Worm (Caenorhabditis elegans) whole organism, late embryonic: ENCODE measurements around the gene srx-41.

ENCODE experiments used
- K02D7.2 ChIP-seq: sonication (generic microtip); optimal IDR thresholded peaks from 2 replicates; lab custom pipeline; 2017; ENCODE audit warnings: mild to moderate bottlenecking, missing genetic modification characterization, missing compliant biosample characterization
- elt-4 ChIP-seq: sonication (generic microtip); optimal IDR thresholded peaks from 2 replicates; lab custom pipeline; 2016; ENCODE audit warnings: missing genetic modification characterization, missing compliant biosample characterization
- hlh-15 ChIP-seq: sonication (generic microtip); optimal IDR thresholded peaks from 2 replicates; lab custom pipeline; 2016; ENCODE audit warnings: missing genetic modification characterization, missing compliant biosample characterization
- hlh-30 ChIP-seq: sonication (generic microtip); optimal IDR thresholded peaks from 2 replicates; lab custom pipeline; 2017; ENCODE audit warnings: antibody characterized with exemption, missing genetic modification characterization, missing compliant biosample characterization; ENCODE audit not compliant: insufficient read depth
- lim-6 ChIP-seq: sonication (generic microtip); optimal IDR thresholded peaks from 2 replicates; lab custom pipeline; 2016; ENCODE audit warnings: missing genetic modification characterization, missing compliant biosample characterization
- madf-2 ChIP-seq: sonication (generic microtip); optimal IDR thresholded peaks from 2 replicates; lab custom pipeline; 2017; ENCODE audit warnings: missing genetic modification characterization, missing compliant biosample characterization
- nhr-11 ChIP-seq: fragments of 150-350 bp; optimal IDR thresholded peaks from 2 replicates; lab custom pipeline; 2014; ENCODE audit warnings: missing biosample characterization, missing genetic modification characterization
- npax-4 ChIP-seq: sonication (generic microtip); optimal IDR thresholded peaks from 2 replicates; lab custom pipeline; 2016; ENCODE audit warnings: missing genetic modification characterization, missing compliant biosample characterization
- odd-2 ChIP-seq: sonication (generic microtip); optimal IDR thresholded peaks from 2 replicates; lab custom pipeline; 2017; ENCODE audit warnings: antibody characterized with exemption, mild to moderate bottlenecking, missing genetic modification characterization, missing compliant biosample characterization
- pqm-1 ChIP-seq: sonication (generic microtip); optimal IDR thresholded peaks from 2 replicates; lab custom pipeline; 2016; ENCODE audit warnings: missing genetic modification characterization, missing compliant biosample characterization
- pros-1 ChIP-seq: fragments of 150-350 bp; optimal IDR thresholded peaks from 2 replicates; lab custom pipeline; 2014; ENCODE audit warnings: missing biosample characterization, missing genetic modification reagents, missing genetic modification characterization
- tbx-2 ChIP-seq: sonication (generic microtip); optimal IDR thresholded peaks from 2 replicates; lab custom pipeline; 2016; ENCODE audit warnings: missing genetic modification characterization, missing compliant biosample characterization
- tbx-7 ChIP-seq: sonication (generic microtip); optimal IDR thresholded peaks from 2 replicates; lab custom pipeline; 2016; ENCODE audit warnings: missing genotype, missing genetic modification characterization, missing compliant biosample characterization

DNA sequence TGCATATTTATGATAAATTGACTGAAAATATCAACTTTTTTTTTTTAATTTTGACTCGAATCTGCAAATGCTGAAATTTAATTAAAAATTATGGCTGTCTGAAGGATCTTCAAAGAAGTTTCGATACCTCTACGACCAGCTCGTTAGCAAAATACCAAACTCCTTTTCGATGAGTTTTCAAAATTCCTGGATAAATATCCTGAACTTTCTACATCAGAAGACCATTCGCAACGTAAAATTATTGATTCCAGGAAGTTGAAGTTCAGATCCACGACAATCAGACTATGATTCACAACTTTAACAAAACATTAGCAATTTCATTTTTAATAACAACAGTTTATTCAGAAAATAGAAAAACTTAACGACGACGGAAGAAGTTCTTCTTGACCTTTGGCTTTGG, 52.0 kb downstream of the srx-41 start:
- TF ChIP-seq nhr-11 (tag; lab: Kevin White, UChicago) (no peak), madf-2 (tag; lab: Kevin White, UChicago) (no peak), tbx-2 (tag; lab: Kevin White, UChicago) (no peak), pqm-1 (tag; lab: Kevin White, UChicago) (no peak), tbx-7 (tag; lab: Kevin White, UChicago) (no peak), hlh-15 (no peak), K02D7.2 (tag; lab: Kevin White, UChicago) (no peak), lim-6 (tag; lab: Kevin White, UChicago) (no peak), npax-4 (tag; lab: Kevin White, UChicago) (no peak), pros-1 (no peak), hlh-30 (no peak), elt-4 (no peak), odd-2 (tag; lab: Kevin White, UChicago) (no peak)
